Worm (Caenorhabditis elegans) whole organism, mixed stage, embryonic: Measurements from ENCODE around the gene srv-11.

Source experiments
- ceh-83 ChIP-seq: fragments of 200-800 bp; sonication (Bioruptor generic); optimal IDR thresholded peaks from 2 replicates; lab custom pipeline; 2018; ENCODE audit warnings: mild to moderate bottlenecking, missing genetic modification characterization, missing compliant biosample characterization
- ces-1 ChIP-seq: fragments of 150-350 bp; optimal IDR thresholded peaks from 2 replicates; lab custom pipeline; 2014; ENCODE audit warnings: missing biosample characterization, missing genetic modification reagents, missing genetic modification characterization
- elt-3 ChIP-seq: fragments of 150-350 bp; optimal IDR thresholded peaks from 2 replicates; lab custom pipeline; 2014; ENCODE audit warnings: missing biosample characterization, missing genetic modification characterization
- lsy-2 ChIP-seq: fragments of 150-350 bp; optimal IDR thresholded peaks from 2 replicates; lab custom pipeline; 2014; ENCODE audit warnings: missing biosample characterization, missing genetic modification characterization
- mep-1 ChIP-seq: fragments of 150-350 bp; optimal IDR thresholded peaks from 2 replicates; lab custom pipeline; 2017; ENCODE audit warnings: missing biosample characterization, missing genetic modification reagents, missing genetic modification characterization, inconsistent platforms
- nhr-12 ChIP-seq: fragments of 150-350 bp; optimal IDR thresholded peaks from 2 replicates; lab custom pipeline; 2014; ENCODE audit warnings: missing biosample characterization, missing genetic modification characterization
- nhr-28 ChIP-seq: fragments of 150-350 bp; optimal IDR thresholded peaks from 2 replicates; lab custom pipeline; 2014; ENCODE audit warnings: missing biosample characterization, missing genetic modification characterization
- nhr-76 ChIP-seq: sonication (generic microtip); optimal IDR thresholded peaks from 2 replicates; lab custom pipeline; 2017; ENCODE audit warnings: missing biosample characterization, missing genetic modification characterization
- pha-4 ChIP-seq: fragments of 150-350 bp; optimal IDR thresholded peaks from 2 replicates; lab custom pipeline; 2018; ENCODE audit warnings: missing biosample characterization, missing genetic modification reagents, missing genetic modification characterization
- snpc-4 ChIP-seq: fragments of 150-350 bp; optimal IDR thresholded peaks from 2 replicates; lab custom pipeline; 2014; ENCODE audit warnings: missing biosample characterization, missing genetic modification characterization
- unc-62 ChIP-seq: fragments of 150-350 bp; optimal IDR thresholded peaks from 2 replicates; lab custom pipeline; 2014; ENCODE audit warnings: missing biosample characterization, missing genetic modification reagents, missing genetic modification characterization

- TF ChIP-seq elt-3 = no peak
- no peak for TF ChIP-seq ces-1 (GFP tag; lab: Kevin White, UChicago)
- TF ChIP-seq nhr-76 (tag; lab: Kevin White, UChicago) = no peak
- no peak for TF ChIP-seq nhr-28 (tag; lab: Kevin White, UChicago)
- no peak for TF ChIP-seq mep-1 (tag; lab: Kevin White, UChicago)
- TF ChIP-seq unc-62 (GFP tag; lab: Kevin White, UChicago) = no peak
- TF ChIP-seq pha-4 (tag; lab: Kevin White, UChicago) = no peak
- no peak for TF ChIP-seq ceh-83
- no peak for TF ChIP-seq snpc-4 (tag; lab: Kevin White, UChicago)
- TF ChIP-seq lsy-2 (tag; lab: Kevin White, UChicago) = no peak
- TF ChIP-seq nhr-12 = no peak
These were observed 11.6 kb upstream of the srv-11 start, which contains the start of the genes hpa-1 and irld-39 for ce11 chrIV:16233028-16233427.
